Worm (Caenorhabditis elegans) whole organism, late embryonic: ENCODE results near the gene aat-2.

Experiments
- ama-1 ChIP-seq: fragments of 150-350 bp; optimal IDR thresholded peaks from 2 replicates; lab custom pipeline; 2014
- ceh-48 ChIP-seq: sonication (generic microtip); optimal IDR thresholded peaks from 2 replicates; lab custom pipeline; 2016; ENCODE audit warnings: missing genetic modification characterization, inconsistent platforms, missing compliant biosample characterization
- ets-4 ChIP-seq: sonication (generic microtip); optimal IDR thresholded peaks from 2 replicates; lab custom pipeline; 2016; ENCODE audit warnings: missing genetic modification characterization, missing compliant biosample characterization
- fkh-10 ChIP-seq: fragments of 150-350 bp; optimal IDR thresholded peaks from 2 replicates; lab custom pipeline; 2014; ENCODE audit warnings: missing biosample characterization, missing genetic modification reagents, missing genetic modification characterization
- madf-2 ChIP-seq: sonication (generic microtip); optimal IDR thresholded peaks from 2 replicates; lab custom pipeline; 2017; ENCODE audit warnings: missing genetic modification characterization, missing compliant biosample characterization
- mec-3 ChIP-seq: sonication (generic microtip); optimal IDR thresholded peaks from 2 replicates; lab custom pipeline; 2016; ENCODE audit warnings: borderline replicate concordance, missing genetic modification characterization, missing compliant biosample characterization
- nhr-11 ChIP-seq: fragments of 150-350 bp; optimal IDR thresholded peaks from 2 replicates; lab custom pipeline; 2014; ENCODE audit warnings: missing biosample characterization, missing genetic modification characterization
- pag-3 ChIP-seq: sonication (generic microtip); optimal IDR thresholded peaks from 2 replicates; lab custom pipeline; 2016; ENCODE audit warnings: missing compliant biosample characterization, missing genetic modification characterization, borderline replicate concordance
- pat-9 ChIP-seq: fragments of 200-800 bp; sonication (Bioruptor generic); optimal IDR thresholded peaks from 2 replicates; lab custom pipeline; 2018; ENCODE audit warnings: mild to moderate bottlenecking, missing genetic modification characterization, moderate library complexity, missing compliant biosample characterization
- pha-4 ChIP-seq: fragments of 150-350 bp; optimal IDR thresholded peaks from 2 replicates; lab custom pipeline; 2018; ENCODE audit warnings: missing biosample characterization, missing genetic modification reagents, missing genetic modification characterization
- rnt-1 ChIP-seq: sonication (generic microtip); optimal IDR thresholded peaks from 2 replicates; lab custom pipeline; 2016; ENCODE audit warnings: missing genetic modification characterization, missing compliant biosample characterization
- sdc-2 ChIP-seq: sonication (generic microtip); optimal IDR thresholded peaks from 2 replicates; lab custom pipeline; 2016; ENCODE audit warnings: missing genotype, missing genetic modification characterization, missing compliant biosample characterization
- tbx-2 ChIP-seq: sonication (generic microtip); optimal IDR thresholded peaks from 2 replicates; lab custom pipeline; 2016; ENCODE audit warnings: missing genetic modification characterization, missing compliant biosample characterization
- unc-86 ChIP-seq: sonication (generic microtip); optimal IDR thresholded peaks from 2 replicates; lab custom pipeline; 2016; ENCODE audit warnings: missing genetic modification characterization, missing compliant biosample characterization

- TF ChIP-seq unc-86 (tag; lab: Kevin White, UChicago) (no peak), rnt-1 (no peak), nhr-11 (tag; lab: Kevin White, UChicago) (no peak), sdc-2 (no peak), pha-4 (tag; lab: Kevin White, UChicago) (no peak), tbx-2 (tag; lab: Kevin White, UChicago) (no peak), ets-4 (no peak), pat-9 (tag; lab: Kevin White, UChicago) (no peak), ama-1 (lab: Kevin White, UChicago) (no peak), mec-3 (no peak), pag-3 (no peak), fkh-10 (GFP tag; lab: Kevin White, UChicago) (no peak), madf-2 (no peak), ceh-48 (tag; lab: Kevin White, UChicago) (no peak)
Measured at ce11 chrV:9224981-9225380, 21.2 kb downstream of the aat-2 start.
